Fruit fly (Drosophila melanogaster) whole organism, wandering third instar larva: ENCODE data around the gene Rtc1.

Experiments used
- CG32264 ChIP-seq: fragments of 200-800 bp; sonication (Bioruptor generic); optimal IDR thresholded peaks from 2 replicates; lab custom pipeline; 2016; ENCODE audit warnings: missing biosample characterization, missing genetic modification characterization
- Mio ChIP-seq: sonication (Bioruptor generic); optimal IDR thresholded peaks from 2 replicates; lab custom pipeline; 2016; ENCODE audit warnings: missing biosample characterization, missing genetic modification characterization
- Myc ChIP-seq: fragments of >200 bp; optimal IDR thresholded peaks from 2 replicates; lab custom pipeline; 2017
- br ChIP-seq: fragments of 200-800 bp; sonication (Bioruptor generic); optimal IDR thresholded peaks from 2 replicates; lab custom pipeline; 2016; ENCODE audit warnings: missing biosample characterization, missing genetic modification characterization
- dsf ChIP-seq: sonication (Bioruptor generic); optimal IDR thresholded peaks from 2 replicates; lab custom pipeline; 2016; ENCODE audit warnings: missing biosample characterization, missing genetic modification characterization, borderline replicate concordance
- fru ChIP-seq: fragments of 200-800 bp; sonication (Bioruptor generic); optimal IDR thresholded peaks from 3 replicates; lab custom pipeline; 2016; ENCODE audit warnings: missing biosample characterization, mild to moderate bottlenecking, missing genetic modification characterization
- lola ChIP-seq: fragments of >200 bp; optimal IDR thresholded peaks from 2 replicates; lab custom pipeline; 2017; ENCODE audit warnings: missing biosample characterization, missing genetic modification characterization
- psq ChIP-seq: fragments of 200-800 bp; sonication (Bioruptor generic); optimal IDR thresholded peaks from 3 replicates; lab custom pipeline; 2017; ENCODE audit warnings: missing biosample characterization, mild to moderate bottlenecking, missing genetic modification characterization, moderate library complexity
- sage ChIP-seq: fragments of 200-800 bp; sonication (Bioruptor generic); optimal IDR thresholded peaks from 2 replicates; lab custom pipeline; 2016; ENCODE audit warnings: missing biosample characterization, mild to moderate bottlenecking, missing genetic modification characterization
- sv ChIP-seq: fragments of 200-800 bp; sonication (Bioruptor generic); optimal IDR thresholded peaks from 3 replicates; lab custom pipeline; 2016; ENCODE audit warnings: missing biosample characterization, missing genetic modification characterization
- usp ChIP-seq: fragments of >200 bp; optimal IDR thresholded peaks from 2 replicates; lab custom pipeline; 2017; ENCODE audit warnings: missing biosample characterization, missing genetic modification characterization

dm6 chrX:13805554-13805953, 48.6 kb downstream of the Rtc1 start:
- no peak for TF ChIP-seq Mio (GFP tag; lab: Kevin White, UChicago)
- TF ChIP-seq fru: no peak
- TF ChIP-seq usp (GFP tag; lab: Kevin White, UChicago): no peak
- no peak for TF ChIP-seq psq
- TF ChIP-seq CG32264 (GFP tag; lab: Kevin White, UChicago): no peak
- no peak for TF ChIP-seq br (GFP tag; lab: Kevin White, UChicago)
- TF ChIP-seq sv: no peak
- TF ChIP-seq Myc: no peak
- no peak for TF ChIP-seq dsf
- TF ChIP-seq lola (GFP tag; lab: Kevin White, UChicago): no peak
- no peak for TF ChIP-seq sage (GFP tag; lab: Kevin White, UChicago)
